Fruit fly (Drosophila melanogaster): Measurements from ENCODE around the gene tin.

Gene tin

dm6 chr3R:21347815-21348186 is 31.0 kb upstream of the tin start (continued):
- no peak for TF ChIP-seq CG11456 (GFP tag; IDR thresholded peaks at IDR 0.05)
- no peak; the same call in 1 of the 2 replicates for TF ChIP-seq CG10959 (GFP tag; IDR thresholded peaks at IDR 0.05)
- no peak for TF ChIP-seq CG6254 (GFP tag; optimal IDR thresholded peaks at IDR 0.05)
- no peak for TF ChIP-seq Asciz (GFP tag; optimal IDR thresholded peaks at IDR 0.05)
- TF ChIP-seq tx (GFP tag; optimal IDR thresholded peaks at IDR 0.05), result no peak
- no peak for TF ChIP-seq Oaz (GFP tag; IDR thresholded peaks at IDR 0.05)
- no peak for TF ChIP-seq CG12219 (GFP tag; optimal IDR thresholded peaks at IDR 0.05)
- no peak for TF ChIP-seq CG30020 (tag; optimal IDR thresholded peaks at IDR 0.05)
- TF ChIP-seq Abd-B (GFP tag; optimal IDR thresholded peaks at IDR 0.05), result no peak
- TF ChIP-seq zen (tag; optimal IDR thresholded peaks at IDR 0.05), result no peak
- TF ChIP-seq amos (GFP tag; IDR thresholded peaks at IDR 0.05; ENCODE audit: partially characterized antibody), result no peak
- TF ChIP-seq Xbp1 (GFP tag; optimal IDR thresholded peaks at IDR 0.05), result peak; percentile 34
- TF ChIP-seq CG9609 (GFP tag; optimal IDR thresholded peaks at IDR 0.05), result no peak
- TF ChIP-seq Ada2b (GFP tag; IDR thresholded peaks at IDR 0.05), result 0 out of 2 replicates have a peak, but pooled peaks have one; percentile 14
- TF ChIP-seq ranshi (GFP tag; IDR thresholded peaks at IDR 0.05), result no peak
- TF ChIP-seq pum (GFP tag; optimal IDR thresholded peaks at IDR 0.05), result peak; percentile 4
- no peak for TF ChIP-seq ac (GFP tag; optimal IDR thresholded peaks at IDR 0.05)
- TF ChIP-seq da (GFP tag; optimal IDR thresholded peaks at IDR 0.05), result no peak
- no peak for TF ChIP-seq fru (optimal IDR thresholded peaks at IDR 0.05)
- no peak for TF ChIP-seq fu2 (GFP tag; optimal IDR thresholded peaks at IDR 0.05)
- no peak for TF ChIP-seq Fer3 (tag; optimal IDR thresholded peaks at IDR 0.05)
- TF ChIP-seq CG14965 (GFP tag; optimal IDR thresholded peaks at IDR 0.05; ENCODE audit: borderline replicate concordance), result no peak
- no peak for TF ChIP-seq hb (GFP tag; IDR thresholded peaks at IDR 0.05; ENCODE audit: partially characterized antibody)
- TF ChIP-seq Ets97D (GFP tag; optimal IDR thresholded peaks at IDR 0.05), result no peak
- no peak for TF ChIP-seq CG11560 (tag; IDR thresholded peaks at IDR 0.05)
- no peak for TF ChIP-seq ems (GFP tag; optimal IDR thresholded peaks at IDR 0.05)
- no peak for TF ChIP-seq H2.0 (GFP tag; IDR thresholded peaks at IDR 0.05)
- no peak for TF ChIP-seq CHES-1-like (GFP tag; optimal IDR thresholded peaks at IDR 0.05)
- TF ChIP-seq CG15514 (GFP tag; optimal IDR thresholded peaks at IDR 0.05), result no peak
- no peak for TF ChIP-seq vnd (GFP tag; IDR thresholded peaks at IDR 0.05; ENCODE audit: partially characterized antibody)
- TF ChIP-seq ttk (GFP tag; IDR thresholded peaks at IDR 0.05), result no peak
- no peak for TF ChIP-seq Fer2 (tag; optimal IDR thresholded peaks at IDR 0.05)
- TF ChIP-seq dmrt99B (tag; optimal IDR thresholded peaks at IDR 0.05), result peak; percentile 41
- no peak for TF ChIP-seq her (GFP tag; optimal IDR thresholded peaks at IDR 0.05)
- TF ChIP-seq BEAF-32 (GFP tag; optimal IDR thresholded peaks at IDR 0.05), result no peak
- TF ChIP-seq CG10654 (GFP tag; optimal IDR thresholded peaks at IDR 0.05), result no peak
- peak; percentile 32 for TF ChIP-seq az2 (GFP tag; optimal IDR thresholded peaks at IDR 0.05)
- no peak for TF ChIP-seq yki (optimal IDR thresholded peaks at IDR 0.05)
- TF ChIP-seq ro (GFP tag; IDR thresholded peaks at IDR 0.05), result no peak
- TF ChIP-seq CG5180 (GFP tag; optimal IDR thresholded peaks at IDR 0.05), result no peak
- TF ChIP-seq PHDP (tag; optimal IDR thresholded peaks at IDR 0.05), result peak; percentile 21
- no peak for TF ChIP-seq tll (GFP tag; optimal IDR thresholded peaks at IDR 0.05)
- no peak for TF ChIP-seq toy (GFP tag; IDR thresholded peaks at IDR 0.05)
- TF ChIP-seq slp2 (GFP tag; optimal IDR thresholded peaks at IDR 0.05), result no peak
- TF ChIP-seq Sry-δ (GFP tag; optimal IDR thresholded peaks at IDR 0.05), result no peak
- TF ChIP-seq CG15011 (GFP tag; optimal IDR thresholded peaks at IDR 0.05), result no peak
- TF ChIP-seq CG31224 (GFP tag; IDR thresholded peaks at IDR 0.05), result no peak
- no peak for TF ChIP-seq vfl (GFP tag; optimal IDR thresholded peaks at IDR 0.05)
- TF ChIP-seq run (tag; optimal IDR thresholded peaks at IDR 0.05), result no peak
- 0 out of 4 replicates have a peak, but pooled peaks have one; percentile 8 for TF ChIP-seq Gug (GFP tag; IDR thresholded peaks at IDR 0.05)
- TF ChIP-seq jing (GFP tag; optimal IDR thresholded peaks at IDR 0.05), result no peak
- no peak for TF ChIP-seq scrt (GFP tag; optimal IDR thresholded peaks at IDR 0.05)

Data from whole organism, embryonic.